Worm (Caenorhabditis elegans) whole organism, L4 larva: ENCODE data around the gene cgr-1.
A peak's percentile ranks its signal among the peaks of the same experiment; 100 is the strongest.

Experiments
- T26A8.4 ChIP-seq: fragments of 200-800 bp; sonication (Bioruptor generic); IDR thresholded peaks from 2 replicates; pipeline ENCODE4 v1.3.6; 2022; ENCODE audit warnings: missing genetic modification characterization, missing compliant biosample characterization
- daf-12 ChIP-seq: fragments of 150-350 bp; optimal IDR thresholded peaks from 2 replicates; lab custom pipeline; 2014; ENCODE audit warnings: missing biosample characterization, missing genetic modification reagents, missing genetic modification characterization
- nhr-42 ChIP-seq: fragments of 200-800 bp; sonication (Bioruptor generic); IDR thresholded peaks from 2 replicates; pipeline ENCODE4 v1.3.6; 2022; ENCODE audit warnings: missing genetic modification characterization, missing compliant biosample characterization
- nhr-77 ChIP-seq: fragments of 150-350 bp; optimal IDR thresholded peaks from 2 replicates; lab custom pipeline; 2014; ENCODE audit warnings: missing biosample characterization, missing genetic modification characterization
- pha-4 ChIP-seq, 2 experiments: fragments of 150-350 bp in 1 of 2; fragments of 200-800 bp in 1 of 2; sonication (Bioruptor generic) in 1 of 2; IDR thresholded peaks in 1 of 2; optimal IDR thresholded peaks in 1 of 2; 2 replicates each; pipeline versions ENCODE4 v1.3.6 to Lab custom; 2014 to 2022; ENCODE audit warnings: missing genetic modification characterization in 2 of 2, missing genetic modification reagents in 2 of 2, missing biosample characterization in 1 of 2, missing compliant biosample characterization in 1 of 2
- zag-1 ChIP-seq: fragments of 150-350 bp; optimal IDR thresholded peaks from 2 replicates; lab custom pipeline; 2014; ENCODE audit warnings: missing biosample characterization, missing genetic modification characterization

ce11 chrX:3605727-3606126 lies 5.5 kb upstream of the cgr-1 start, which contains the start of gene C18B2.4:
- TF ChIP-seq T26A8.4 (GFP tag; lab: Robert Waterston, UW) = 0 out of 2 replicates have a peak, but pooled peaks have one; percentile 32
- TF ChIP-seq daf-12 = no peak
- TF ChIP-seq pha-4 (GFP tag; IDR thresholded peaks at IDR 0.05; lab: Robert Waterston, UW) = no peak
- TF ChIP-seq pha-4 (tag; optimal IDR thresholded peaks at IDR 0.05; lab: Kevin White, UChicago) = peak; percentile 59
- peak; percentile 66 for TF ChIP-seq nhr-77 (tag; lab: Kevin White, UChicago)
- TF ChIP-seq zag-1 (tag; lab: Kevin White, UChicago) = no peak
- no peak for TF ChIP-seq nhr-42
